Worm (Caenorhabditis elegans) whole organism, L4 larva: ENCODE data around the gene C48B4.12.
A peak's percentile ranks its signal among the peaks of the same experiment; 100 is the strongest.

Experiments used
- D1046.2 ChIP-seq: fragments of 200-800 bp; sonication (Bioruptor generic); IDR thresholded peaks from 2 replicates; pipeline ENCODE4 v1.3.6; 2022; ENCODE audit warnings: missing genetic modification characterization, missing compliant biosample characterization
- F26F4.8 ChIP-seq: fragments of 200-800 bp; sonication (Bioruptor generic); conservative IDR thresholded peaks from 2 replicates; pipeline ENCODE4 v1.3.6; 2022; ENCODE audit warnings: missing genetic modification characterization, missing compliant biosample characterization
- F37D6.2 ChIP-seq: sonication (generic microtip); optimal IDR thresholded peaks from 2 replicates; lab custom pipeline; 2016; ENCODE audit warnings: mild to moderate bottlenecking, missing genetic modification characterization, missing compliant biosample characterization
- R02D3.7 ChIP-seq: fragments of 150-350 bp; sonication (generic microtip); optimal IDR thresholded peaks from 3 replicates; lab custom pipeline; 2014; ENCODE audit warnings: missing biosample characterization, missing genetic modification characterization
- T20F7.1 ChIP-seq: fragments of 200-800 bp; sonication (Bioruptor generic); optimal IDR thresholded peaks from 2 replicates; lab custom pipeline; 2018; ENCODE audit warnings: mild to moderate bottlenecking, missing genetic modification characterization, missing compliant biosample characterization
- T26A8.4 ChIP-seq: fragments of 200-800 bp; sonication (Bioruptor generic); IDR thresholded peaks from 2 replicates; pipeline ENCODE4 v1.3.6; 2022; ENCODE audit warnings: missing genetic modification characterization, missing compliant biosample characterization
- Y75B8A.6 ChIP-seq: fragments of 200-800 bp; sonication (Bioruptor generic); IDR thresholded peaks from 2 replicates; pipeline ENCODE4 v1.3.6; 2022; ENCODE audit warnings: missing genetic modification reagents, missing genetic modification characterization, missing compliant biosample characterization
- ZK546.5 ChIP-seq, 2 experiments: sonication (generic microtip); optimal IDR thresholded peaks; 2 replicates each; lab custom pipeline; 2017; ENCODE audit warnings: missing biosample characterization in 2 of 2, missing genetic modification characterization in 2 of 2
- aha-1 ChIP-seq: fragments of 150-350 bp; peaks from one replicate; lab custom pipeline; 2014; ENCODE audit warnings: missing biosample characterization, missing genetic modification characterization
- attf-4 ChIP-seq: sonication (generic microtip); optimal IDR thresholded peaks from 3 replicates; lab custom pipeline; 2017; ENCODE audit warnings: missing biosample characterization, missing genetic modification characterization
- ceh-20 ChIP-seq: fragments of 200-800 bp; sonication (Bioruptor generic); IDR thresholded peaks from 2 replicates; pipeline ENCODE4 v1.3.6; 2022; ENCODE audit warnings: missing genetic modification reagents, missing genetic modification characterization, missing compliant biosample characterization
- ceh-44 ChIP-seq: fragments of 200-800 bp; sonication (Bioruptor generic); IDR thresholded peaks from 2 replicates; pipeline ENCODE4 v1.3.6; 2022; ENCODE audit warnings: missing genetic modification reagents, missing genetic modification characterization, missing compliant biosample characterization
- ceh-62 ChIP-seq: sonication (generic microtip); optimal IDR thresholded peaks from 2 replicates; lab custom pipeline; 2017; ENCODE audit warnings: missing biosample characterization, missing genetic modification characterization
- ces-1 ChIP-seq: fragments of 150-350 bp; sonication (generic microtip); optimal IDR thresholded peaks from 4 replicates; lab custom pipeline; 2014; ENCODE audit warnings: missing biosample characterization, missing genetic modification reagents, missing genetic modification characterization
- cey-2 ChIP-seq: sonication (generic microtip); optimal IDR thresholded peaks from 3 replicates; lab custom pipeline; 2017; ENCODE audit warnings: missing genetic modification characterization, mild to moderate bottlenecking, missing compliant biosample characterization, antibody characterized with exemption, borderline replicate concordance; ENCODE audit not compliant: insufficient read depth
- daf-12 ChIP-seq: fragments of 150-350 bp; optimal IDR thresholded peaks from 2 replicates; lab custom pipeline; 2014; ENCODE audit warnings: missing biosample characterization, missing genetic modification reagents, missing genetic modification characterization
- daf-16 ChIP-seq, 3 experiments: sonication (generic microtip); optimal IDR thresholded peaks; 2 replicates each; lab custom pipeline; 2016 to 2017; ENCODE audit warnings: missing genetic modification characterization in 3 of 3, missing genetic modification reagents in 3 of 3, mild to moderate bottlenecking in 2 of 3, missing compliant biosample characterization in 2 of 3, missing biosample characterization in 1 of 3, moderate library complexity in 1 of 3
- dmd-6 ChIP-seq: fragments of 200-800 bp; sonication (Bioruptor generic); IDR thresholded peaks from 2 replicates; pipeline ENCODE4 v1.3.6; 2022; ENCODE audit warnings: missing genetic modification reagents, missing genetic modification characterization, missing compliant biosample characterization
- dpl-1 ChIP-seq: fragments of 150-350 bp; optimal IDR thresholded peaks from 2 replicates; lab custom pipeline; 2014; ENCODE audit warnings: missing biosample characterization, missing genetic modification reagents, missing genetic modification characterization
- dve-1 ChIP-seq: sonication (generic microtip); optimal IDR thresholded peaks from 2 replicates; lab custom pipeline; 2017; ENCODE audit warnings: antibody characterized with exemption, mild to moderate bottlenecking, missing genetic modification characterization, missing compliant biosample characterization; ENCODE audit not compliant: insufficient read depth
- egl-43 ChIP-seq: fragments of 200-800 bp; sonication (Bioruptor generic); IDR thresholded peaks from 2 replicates; pipeline ENCODE4 v1.3.6; 2022; ENCODE audit warnings: missing genetic modification reagents, missing genetic modification characterization, missing compliant biosample characterization
- fkh-10 ChIP-seq: fragments of 150-350 bp; optimal IDR thresholded peaks from 2 replicates; lab custom pipeline; 2014; ENCODE audit warnings: missing biosample characterization, missing genetic modification reagents, missing genetic modification characterization
- fos-1 ChIP-seq: fragments of 150-350 bp; optimal IDR thresholded peaks from 2 replicates; lab custom pipeline; 2014; ENCODE audit warnings: missing biosample characterization, missing genetic modification characterization
- gei-8 ChIP-seq: fragments of 200-800 bp; sonication (Bioruptor generic); optimal IDR thresholded peaks from 2 replicates; lab custom pipeline; 2018; ENCODE audit warnings: mild to moderate bottlenecking, missing genetic modification characterization, missing compliant biosample characterization
- hlh-30 ChIP-seq: sonication (generic microtip); optimal IDR thresholded peaks from 2 replicates; lab custom pipeline; 2017; ENCODE audit warnings: antibody characterized with exemption, mild to moderate bottlenecking, missing genetic modification characterization, missing compliant biosample characterization; ENCODE audit not compliant: insufficient read depth
- lin-13 ChIP-seq: fragments of 150-350 bp; optimal IDR thresholded peaks from 2 replicates; lab custom pipeline; 2014; ENCODE audit warnings: missing biosample characterization, missing genetic modification reagents, missing genetic modification characterization
- lin-15B ChIP-seq: fragments of 150-350 bp; sonication (generic microtip); optimal IDR thresholded peaks from 3 replicates; lab custom pipeline; 2014; ENCODE audit warnings: missing biosample characterization, missing genetic modification characterization
- lin-38 ChIP-seq: fragments of 200-800 bp; sonication (Bioruptor generic); IDR thresholded peaks from 2 replicates; pipeline ENCODE4 v1.3.6; 2022; ENCODE audit warnings: missing genetic modification reagents, missing genetic modification characterization, missing compliant biosample characterization
- lin-39 ChIP-seq: fragments of 150-350 bp; optimal IDR thresholded peaks from 2 replicates; lab custom pipeline; 2014; ENCODE audit warnings: missing biosample characterization, missing genetic modification reagents, missing genetic modification characterization
- lsy-2 ChIP-seq, 2 experiments: fragments of 150-350 bp in 1 of 2; sonication (generic microtip) in 1 of 2; optimal IDR thresholded peaks; 2 replicates each; lab custom pipeline; 2014 to 2017; ENCODE audit warnings: missing biosample characterization in 2 of 2, missing genetic modification characterization in 2 of 2
- madf-5 ChIP-seq, 2 experiments: fragments of 200-800 bp; sonication (Bioruptor generic); IDR thresholded peaks; 2 replicates each; pipeline ENCODE4 v1.3.6; 2022; ENCODE audit warnings: missing compliant biosample characterization in 2 of 2, missing genetic modification characterization in 2 of 2
- mdt-29 ChIP-seq: fragments of 200-800 bp; sonication (Bioruptor generic); IDR thresholded peaks from 2 replicates; pipeline ENCODE4 v1.3.6; 2022; ENCODE audit warnings: missing genetic modification reagents, missing genetic modification characterization, missing compliant biosample characterization
- mep-1 ChIP-seq: fragments of 150-350 bp; sonication (generic microtip); optimal IDR thresholded peaks from 3 replicates; lab custom pipeline; 2014; ENCODE audit warnings: missing biosample characterization, missing genetic modification characterization
- nhr-10 ChIP-seq: fragments of 150-350 bp; optimal IDR thresholded peaks from 2 replicates; lab custom pipeline; 2014; ENCODE audit warnings: missing biosample characterization, missing genetic modification characterization
- nhr-102 ChIP-seq: sonication (generic microtip); optimal IDR thresholded peaks from 2 replicates; lab custom pipeline; 2016; ENCODE audit warnings: mild to moderate bottlenecking, missing genetic modification characterization, moderate library complexity, missing compliant biosample characterization
- nhr-11 ChIP-seq: fragments of 150-350 bp; optimal IDR thresholded peaks from 2 replicates; lab custom pipeline; 2014; ENCODE audit warnings: missing biosample characterization, missing genetic modification characterization
- nhr-25 ChIP-seq: sonication (generic microtip); optimal IDR thresholded peaks from 2 replicates; lab custom pipeline; 2017; ENCODE audit warnings: missing genetic modification characterization, mild to moderate bottlenecking, missing compliant biosample characterization, antibody characterized with exemption, moderate library complexity, borderline replicate concordance; ENCODE audit not compliant: insufficient read depth
- nhr-42 ChIP-seq: fragments of 200-800 bp; sonication (Bioruptor generic); IDR thresholded peaks from 2 replicates; pipeline ENCODE4 v1.3.6; 2022; ENCODE audit warnings: missing genetic modification characterization, missing compliant biosample characterization
- nhr-6 ChIP-seq: fragments of 150-350 bp; optimal IDR thresholded peaks from 2 replicates; lab custom pipeline; 2014; ENCODE audit warnings: missing biosample characterization, missing genetic modification characterization
- nhr-76 ChIP-seq: fragments of 150-350 bp; optimal IDR thresholded peaks from 2 replicates; lab custom pipeline; 2014; ENCODE audit warnings: missing biosample characterization, missing genetic modification characterization
- nhr-77 ChIP-seq: fragments of 150-350 bp; optimal IDR thresholded peaks from 2 replicates; lab custom pipeline; 2014; ENCODE audit warnings: missing biosample characterization, missing genetic modification characterization
- pha-4 ChIP-seq, 2 experiments: fragments of 150-350 bp in 1 of 2; fragments of 200-800 bp in 1 of 2; sonication (Bioruptor generic) in 1 of 2; IDR thresholded peaks in 1 of 2; optimal IDR thresholded peaks in 1 of 2; 2 replicates each; pipeline versions ENCODE4 v1.3.6 to Lab custom; 2014 to 2022; ENCODE audit warnings: missing genetic modification characterization in 2 of 2, missing genetic modification reagents in 2 of 2, missing biosample characterization in 1 of 2, missing compliant biosample characterization in 1 of 2
- rbr-2 ChIP-seq: sonication (generic microtip); optimal IDR thresholded peaks from 2 replicates; lab custom pipeline; 2016; ENCODE audit warnings: missing genotype, missing genetic modification characterization, missing compliant biosample characterization
- skn-1 ChIP-seq: fragments of 150-350 bp; optimal IDR thresholded peaks from 2 replicates; lab custom pipeline; 2014; ENCODE audit warnings: missing biosample characterization, missing genetic modification characterization
- snpc-4 ChIP-seq: fragments of 150-350 bp; optimal IDR thresholded peaks from 2 replicates; lab custom pipeline; 2014; ENCODE audit warnings: missing biosample characterization, missing genetic modification characterization
- unc-39 ChIP-seq: sonication (generic microtip); optimal IDR thresholded peaks from 2 replicates; lab custom pipeline; 2017; ENCODE audit warnings: missing biosample characterization, missing genetic modification characterization
- zag-1 ChIP-seq: fragments of 150-350 bp; optimal IDR thresholded peaks from 2 replicates; lab custom pipeline; 2014; ENCODE audit warnings: missing biosample characterization, missing genetic modification characterization
- zfp-3 ChIP-seq: fragments of 200-800 bp; sonication (Bioruptor generic); conservative IDR thresholded peaks from 2 replicates; pipeline ENCODE4 v1.3.6; 2022; ENCODE audit warnings: missing genetic modification reagents, missing genetic modification characterization, missing compliant biosample characterization
- zip-11 ChIP-seq: fragments of 200-800 bp; sonication (Bioruptor generic); IDR thresholded peaks from 2 replicates; pipeline ENCODE4 v1.3.6; 2022; ENCODE audit warnings: missing genetic modification characterization, missing compliant biosample characterization
- ztf-11 ChIP-seq: fragments of 150-350 bp; optimal IDR thresholded peaks from 2 replicates; lab custom pipeline; 2014; ENCODE audit warnings: missing biosample characterization, missing genetic modification characterization
- ztf-7 ChIP-seq: fragments of 150-350 bp; optimal IDR thresholded peaks from 2 replicates; lab custom pipeline; 2014; ENCODE audit warnings: missing biosample characterization, missing genetic modification characterization

Gene C48B4.12

DNA sequence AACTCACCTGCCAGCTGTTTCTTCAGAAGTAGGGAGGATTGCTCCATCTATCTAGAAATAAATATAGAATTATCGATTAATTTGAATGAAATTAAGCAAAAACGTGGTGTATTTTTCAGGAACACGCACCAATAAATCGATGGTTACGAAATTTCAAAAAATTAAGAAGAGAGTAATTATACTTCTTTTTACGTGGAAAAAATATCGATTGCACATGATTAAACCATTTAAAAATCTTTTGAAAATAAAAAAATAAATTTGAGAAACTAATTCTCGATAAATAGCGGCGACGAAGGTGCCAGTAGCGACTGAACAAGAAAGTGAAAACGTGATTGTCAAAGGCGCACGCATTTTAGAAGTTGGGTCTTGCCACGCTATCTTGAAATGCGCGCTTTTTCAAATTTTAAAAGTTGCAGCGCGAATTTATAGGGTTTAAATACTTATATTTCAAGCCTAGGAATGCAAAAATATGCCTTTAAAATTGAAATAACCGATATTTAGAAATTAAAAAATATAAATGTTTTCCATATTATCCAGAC lies 34.0 kb downstream of the C48B4.12 start, which contains the start of gene ubc-7 (continued):
- TF ChIP-seq ztf-7 (tag; lab: Kevin White, UChicago) (no peak), nhr-10 (tag; lab: Kevin White, UChicago) (no peak), snpc-4 (no peak), nhr-102 (peak; percentile 21), hlh-30 (tag; lab: Kevin White, UChicago) (peak; percentile 98), nhr-11 (tag; lab: Kevin White, UChicago) (peak; percentile 32), nhr-6 (tag; lab: Kevin White, UChicago) (peak; percentile 96), fos-1 (tag; lab: Kevin White, UChicago) (no peak), attf-4 (tag; lab: Kevin White, UChicago) (no peak), lin-39 (no peak), dpl-1 (peak; percentile 98), rbr-2 (tag; lab: Kevin White, UChicago) (peak; percentile 52), T20F7.1 (GFP tag; lab: Kevin White, UChicago) (peak; percentile 65), egl-43 (GFP tag; lab: Robert Waterston, UW) (no peak), ztf-11 (tag; lab: Kevin White, UChicago) (no peak), zfp-3 (GFP tag; lab: Robert Waterston, UW) (no peak), F37D6.2 (tag; lab: Kevin White, UChicago) (no peak), nhr-76 (tag; lab: Kevin White, UChicago) (no peak), lin-13 (GFP tag; lab: Kevin White, UChicago) (peak; percentile 64), fkh-10 (no peak), daf-12 (tag; lab: Kevin White, UChicago) (no peak), zip-11 (no peak), madf-5 (GFP tag; IDR thresholded peaks at IDR 0.05; lab: Robert Waterston, UW) (no peak), Y75B8A.6 (GFP tag; lab: Robert Waterston, UW) (no peak), daf-16 (GFP tag; optimal IDR thresholded peaks at IDR 0.05; lab: Kevin White, UChicago) (no peak), daf-16 (tag; optimal IDR thresholded peaks at IDR 0.05; lab: Kevin White, UChicago) (peak; percentile 62), dve-1 (tag; lab: Kevin White, UChicago) (peak; percentile 76), ceh-62 (tag; lab: Kevin White, UChicago) (no peak), nhr-25 (peak; percentile 72), ZK546.5 (tag; optimal IDR thresholded peaks at IDR 0.05; lab: Kevin White, UChicago) (no peak), lin-38 (GFP tag; lab: Robert Waterston, UW) (peak; percentile 80), pha-4 (GFP tag; IDR thresholded peaks at IDR 0.05; lab: Robert Waterston, UW) (0 out of 2 replicates have a peak, but pooled peaks have one; percentile 35), pha-4 (tag; optimal IDR thresholded peaks at IDR 0.05; lab: Kevin White, UChicago) (peak; percentile 74), aha-1 (tag; lab: Kevin White, UChicago) (peak; percentile 92), lin-15B (tag; lab: Kevin White, UChicago) (no peak), zag-1 (tag; lab: Kevin White, UChicago) (no peak), D1046.2 (GFP tag; lab: Robert Waterston, UW) (no peak), T26A8.4 (GFP tag; lab: Robert Waterston, UW) (peak; percentile 64), cey-2 (tag; lab: Kevin White, UChicago) (no peak), skn-1 (tag; lab: Kevin White, UChicago) (no peak), R02D3.7 (tag; lab: Kevin White, UChicago) (no peak), dmd-6 (peak; percentile 48), ceh-44 (GFP tag; lab: Robert Waterston, UW) (no peak), F26F4.8 (GFP tag; lab: Robert Waterston, UW) (no peak), mdt-29 (GFP tag; lab: Robert Waterston, UW) (no peak), nhr-42 (GFP tag; lab: Robert Waterston, UW) (no peak), lsy-2 (tag; optimal IDR thresholded peaks at IDR 0.05; lab: Kevin White, UChicago) (peak in 1 of 2 experiments; percentile 92), ceh-20 (no peak), gei-8 (no peak), ces-1 (GFP tag; lab: Kevin White, UChicago) (no peak), mep-1 (tag; lab: Kevin White, UChicago) (peak; percentile 85), nhr-77 (peak; percentile 39), unc-39 (tag; lab: Kevin White, UChicago) (no peak)
